Worm (Caenorhabditis elegans): ENCODE results near the gene sru-4.

Gene sru-4

ce11 chrIV:9498088-9498487 is at the start of gene sru-4:
Gene sru-4 (plus strand): TSS chrIV:9498388.
- no peak for TF ChIP-seq elt-3 (tag; optimal IDR thresholded peaks at IDR 0.05)
- TF ChIP-seq sem-4 (tag; optimal IDR thresholded peaks at IDR 0.05) = no peak
- TF ChIP-seq nhr-77 (tag; optimal IDR thresholded peaks at IDR 0.05) = no peak
- TF ChIP-seq ceh-82 (tag; optimal IDR thresholded peaks at IDR 0.05) = no peak
- TF ChIP-seq blmp-1 (tag; optimal IDR thresholded peaks at IDR 0.05; ENCODE audit: insufficient read depth) = no peak
- no peak for TF ChIP-seq unc-55 (GFP tag; optimal IDR thresholded peaks at IDR 0.05)
- no peak for TF ChIP-seq sma-3 (GFP tag; optimal IDR thresholded peaks at IDR 0.05)
- no peak for TF ChIP-seq lin-11 (tag; optimal IDR thresholded peaks at IDR 0.05)
- no peak for TF ChIP-seq nhr-10 (tag; optimal IDR thresholded peaks at IDR 0.05)
- no peak for TF ChIP-seq ztf-1 (GFP tag; conservative IDR thresholded peaks at IDR 0.05)
- no peak for TF ChIP-seq C34F6.9 (tag; optimal IDR thresholded peaks at IDR 0.05)
- no peak for TF ChIP-seq peb-1 (tag; optimal IDR thresholded peaks at IDR 0.05)
- TF ChIP-seq nhr-6 (tag; optimal IDR thresholded peaks at IDR 0.05) = no peak
- TF ChIP-seq ztf-11 (tag; optimal IDR thresholded peaks at IDR 0.05) = no peak
- TF ChIP-seq nhr-25 (tag; optimal IDR thresholded peaks at IDR 0.05) = no peak

ce11 chrIV:9450375-9450774 is 47.8 kb upstream of the sru-4 start, which contains the start of gene cpin-1:
Gene cpin-1 (plus strand): TSS chrIV:9450675.
- TF ChIP-seq alr-1 (tag; optimal IDR thresholded peaks at IDR 0.05) (no peak), elt-3 (tag; optimal IDR thresholded peaks at IDR 0.05) (no peak), nhr-6 (tag; optimal IDR thresholded peaks at IDR 0.05) (no peak), unc-62 (GFP tag; optimal IDR thresholded peaks at IDR 0.05) (no peak), C34F6.9 (tag; optimal IDR thresholded peaks at IDR 0.05) (no peak), aly-2 (tag; optimal IDR thresholded peaks at IDR 0.05) (no peak), nhr-21 (tag; optimal IDR thresholded peaks at IDR 0.05) (no peak), gmeb-1 (tag; optimal IDR thresholded peaks at IDR 0.05) (no peak), Y55F3AM.14 (GFP tag; optimal IDR thresholded peaks at IDR 0.05) (no peak), ztf-1 (GFP tag; conservative IDR thresholded peaks at IDR 0.05) (no peak), lin-11 (tag; optimal IDR thresholded peaks at IDR 0.05) (no peak), sma-9 (GFP tag; optimal IDR thresholded peaks at IDR 0.05) (no peak), sma-9 (tag; optimal IDR thresholded peaks at IDR 0.05) (no peak), R02D3.7 (tag; optimal IDR thresholded peaks at IDR 0.05) (no peak)

ce11 chrIV:9451816-9452215 is 46.4 kb upstream of the sru-4 start:
- TF ChIP-seq mdl-1 (tag; optimal IDR thresholded peaks at IDR 0.05) (no peak), unc-39 (tag; optimal IDR thresholded peaks at IDR 0.05) (no peak), ztf-1 (GFP tag; conservative IDR thresholded peaks at IDR 0.05) (no peak), elt-3 (tag; optimal IDR thresholded peaks at IDR 0.05) (no peak), dmd-4 (tag; optimal IDR thresholded peaks at IDR 0.05) (no peak), ZK546.5 (tag; optimal IDR thresholded peaks at IDR 0.05) (no peak), nhr-77 (tag; optimal IDR thresholded peaks at IDR 0.05) (no peak), mab-5 (tag; optimal IDR thresholded peaks at IDR 0.05) (no peak), ztf-11 (tag; optimal IDR thresholded peaks at IDR 0.05) (no peak), fos-1 (tag; optimal IDR thresholded peaks at IDR 0.05) (no peak), nhr-23 (tag; optimal IDR thresholded peaks at IDR 0.05) (no peak), unc-55 (GFP tag; optimal IDR thresholded peaks at IDR 0.05) (no peak), nhr-6 (tag; optimal IDR thresholded peaks at IDR 0.05) (no peak), zag-1 (tag; optimal IDR thresholded peaks at IDR 0.05) (no peak), mbf-1 (tag; optimal IDR thresholded peaks at IDR 0.05) (no peak), blmp-1 (tag; optimal IDR thresholded peaks at IDR 0.05; ENCODE audit: insufficient read depth) (no peak), ama-1 (optimal IDR thresholded peaks at IDR 0.05) (no peak)

ce11 chrIV:9457400-9457799 is 40.8 kb upstream of the sru-4 start, which contains the start of gene cutl-17:
Gene cutl-17 (minus strand): TSS chrIV:9457500.
- TF ChIP-seq nhr-25 (tag; optimal IDR thresholded peaks at IDR 0.05) (no peak), mab-5 (tag; optimal IDR thresholded peaks at IDR 0.05) (no peak), unc-39 (tag; optimal IDR thresholded peaks at IDR 0.05) (no peak), peb-1 (tag; optimal IDR thresholded peaks at IDR 0.05) (no peak), ceh-16 (tag; optimal IDR thresholded peaks at IDR 0.05) (no peak), lsy-2 (tag; optimal IDR thresholded peaks at IDR 0.05) (no peak), ceh-82 (tag; optimal IDR thresholded peaks at IDR 0.05) (no peak)

Data from whole organism, L2 larva.